Worm (Caenorhabditis elegans) whole organism, L4/young adult: ENCODE data around the gene B0507.4.

ENCODE experiments used
- dao-5 ChIP-seq: sonication (generic microtip); optimal IDR thresholded peaks from 2 replicates; lab custom pipeline; 2016; ENCODE audit warnings: missing genotype, missing genetic modification characterization, moderate library complexity, missing compliant biosample characterization
- him-1 ChIP-seq: sonication (generic microtip); optimal IDR thresholded peaks from 2 replicates; lab custom pipeline; 2016; ENCODE audit warnings: missing genotype, missing genetic modification reagents, missing genetic modification characterization, missing compliant biosample characterization

DNA sequence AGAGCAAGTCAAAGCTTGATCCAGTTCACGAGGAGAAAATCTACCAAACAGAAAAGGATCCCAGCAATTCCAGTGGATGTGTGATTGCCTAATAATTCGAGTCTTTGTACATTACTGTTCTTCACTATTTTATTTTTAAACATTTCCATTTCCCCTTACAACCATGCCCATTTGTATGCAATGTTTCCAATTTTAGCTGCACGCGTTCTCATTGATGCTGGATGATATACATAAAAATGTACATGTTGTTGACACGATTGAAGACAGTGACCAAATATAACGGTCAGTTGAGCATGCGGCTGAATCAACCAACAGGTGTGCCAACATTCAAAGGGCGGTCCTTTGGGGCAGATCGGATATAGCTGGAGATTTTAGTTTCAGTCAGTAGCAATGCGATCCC, 21.5 kb downstream of the B0507.4 start, which contains the start of gene B0507.1:
- no peak for TF ChIP-seq dao-5 (tag; lab: Kevin White, UChicago)
- TF ChIP-seq him-1 (tag; lab: Kevin White, UChicago) = no peak
